Fruit fly (Drosophila melanogaster): ENCODE data around the gene Efa6.

dm6 chr3R:22580546-22580945, 7.0 kb upstream of the Efa6 start, which contains the start of gene CSN6:
- TF ChIP-seq CG14655 (GFP tag; optimal IDR thresholded peaks at IDR 0.05), result no peak
- TF ChIP-seq gl (tag; optimal IDR thresholded peaks at IDR 0.05), result no peak

Measured in whole organism, pupa.